Worm (Caenorhabditis elegans): ENCODE measurements around the gene slc-5A12.

slc-5A12 gene

ce11 chrIV:11913295-11913940 is 23.8 kb upstream of the slc-5A12 start (continued):
- TF ChIP-seq tlf-1 (GFP tag; optimal IDR thresholded peaks at IDR 0.05) (peak; percentile 38), F33H1.4 (GFP tag; IDR thresholded peaks at IDR 0.05) (no peak), ceh-58 (GFP tag; IDR thresholded peaks at IDR 0.05) (0 out of 2 replicates have a peak, but pooled peaks have one; percentile 8), snpc-3.4 (tag; optimal IDR thresholded peaks at IDR 0.05) (no peak), lin-54 (GFP tag; optimal IDR thresholded peaks at IDR 0.05) (peak; percentile 35), nhr-27 (tag; optimal IDR thresholded peaks at IDR 0.05) (no peak), Y53F4B.3 (GFP tag; IDR thresholded peaks at IDR 0.05) (no peak), him-1 (tag; optimal IDR thresholded peaks at IDR 0.05) (no peak), hlh-26 (GFP tag; conservative IDR thresholded peaks at IDR 0.05) (no peak), nfya-2 (GFP tag; IDR thresholded peaks at IDR 0.05) (no peak), ztf-6 (GFP tag; IDR thresholded peaks at IDR 0.05) (no peak), xnd-1 (tag; optimal IDR thresholded peaks at IDR 0.05) (no peak), attf-3 (GFP tag; conservative IDR thresholded peaks at IDR 0.05) (no peak), ztf-28 (GFP tag; IDR thresholded peaks at IDR 0.05) (no peak), F55B11.4 (tag; optimal IDR thresholded peaks at IDR 0.05; ENCODE audit: borderline replicate concordance, insufficient read depth) (no peak), ceh-100 (GFP tag; IDR thresholded peaks at IDR 0.05) (peak; percentile 22; the same call in 1 of the 2 replicates), chd-7 (tag; optimal IDR thresholded peaks at IDR 0.05) (no peak), F22D6.2 (tag; optimal IDR thresholded peaks at IDR 0.05) (no peak), nfyb-1 (GFP tag; IDR thresholded peaks at IDR 0.05) (peak; percentile 65), lin-35 (GFP tag; optimal IDR thresholded peaks at IDR 0.05) (no peak), rpc-1 (optimal IDR thresholded peaks at IDR 0.05) (no peak), rpc-1 (tag; optimal IDR thresholded peaks at IDR 0.05) (no peak), F52B5.7 (tag; optimal IDR thresholded peaks at IDR 0.05) (no peak), lin-40 (tag; optimal IDR thresholded peaks at IDR 0.05) (no peak), let-526 (GFP tag; IDR thresholded peaks at IDR 0.05) (no peak), lsl-1 (GFP tag; optimal IDR thresholded peaks at IDR 0.05) (no peak), lir-1 (GFP tag; conservative IDR thresholded peaks at IDR 0.05) (no peak), ztf-26 (tag; optimal IDR thresholded peaks at IDR 0.05) (peak; percentile 34), die-1 (tag; optimal IDR thresholded peaks at IDR 0.05) (no peak), F39B2.1 (GFP tag; IDR thresholded peaks at IDR 0.05) (peak; percentile 56; the same call in 1 of the 2 replicates), attf-6 (GFP tag; IDR thresholded peaks at IDR 0.05) (no peak), Y56A3A.18 (GFP tag; IDR thresholded peaks at IDR 0.05) (peak; percentile 80; the same call in 1 of the 2 replicates), cebp-2 (GFP tag; IDR thresholded peaks at IDR 0.05) (no peak), ceh-79 (tag; optimal IDR thresholded peaks at IDR 0.05) (no peak), let-607 (tag; optimal IDR thresholded peaks at IDR 0.05) (peak in 1 of 2 experiments; percentile 25), B0035.1 (tag; optimal IDR thresholded peaks at IDR 0.05) (no peak), repo-1 (tag; optimal IDR thresholded peaks at IDR 0.05) (peak; percentile 68), mcd-1 (GFP tag; IDR thresholded peaks at IDR 0.05) (no peak; the same call in 1 of the 2 replicates), egrh-3 (GFP tag; IDR thresholded peaks at IDR 0.05) (no peak)
